Worm (Caenorhabditis elegans) whole organism, late embryonic: ENCODE results near the gene sbds-1.
A peak's percentile ranks its signal among the peaks of the same experiment; 100 is the strongest.

Experiments used
- K02D7.2 ChIP-seq: sonication (generic microtip); optimal IDR thresholded peaks from 2 replicates; lab custom pipeline; 2017; ENCODE audit warnings: mild to moderate bottlenecking, missing genetic modification characterization, missing compliant biosample characterization
- K09A11.1 ChIP-seq: sonication (generic microtip); optimal IDR thresholded peaks from 2 replicates; lab custom pipeline; 2017; ENCODE audit warnings: antibody characterized with exemption, mild to moderate bottlenecking, missing genetic modification characterization, missing compliant biosample characterization; ENCODE audit not compliant: insufficient read depth
- T23F11.4 ChIP-seq: fragments of 200-800 bp; sonication (Bioruptor generic); optimal IDR thresholded peaks from 2 replicates; lab custom pipeline; 2018; ENCODE audit warnings: mild to moderate bottlenecking, missing genetic modification characterization, missing compliant biosample characterization
- Y22D7AL.16 ChIP-seq: sonication (generic microtip); optimal IDR thresholded peaks from 2 replicates; lab custom pipeline; 2016; ENCODE audit warnings: missing genetic modification characterization, missing compliant biosample characterization
- ahr-1 ChIP-seq: sonication (generic microtip); optimal IDR thresholded peaks from 2 replicates; lab custom pipeline; 2016; ENCODE audit warnings: missing genetic modification characterization, missing compliant biosample characterization
- ama-1 ChIP-seq: fragments of 150-350 bp; optimal IDR thresholded peaks from 2 replicates; lab custom pipeline; 2014
- ceh-14 ChIP-seq: sonication (generic microtip); optimal IDR thresholded peaks from 2 replicates; lab custom pipeline; 2016; ENCODE audit warnings: missing genotype, missing genetic modification characterization, missing compliant biosample characterization
- ceh-18 ChIP-seq: sonication (generic microtip); optimal IDR thresholded peaks from 2 replicates; lab custom pipeline; 2016; ENCODE audit warnings: missing genetic modification characterization, missing compliant biosample characterization
- ceh-19 ChIP-seq: fragments of 200-800 bp; sonication (Bioruptor generic); optimal IDR thresholded peaks from 2 replicates; lab custom pipeline; 2018; ENCODE audit warnings: mild to moderate bottlenecking, missing genetic modification characterization, missing compliant biosample characterization
- ceh-2 ChIP-seq: sonication (generic microtip); optimal IDR thresholded peaks from 2 replicates; lab custom pipeline; 2016; ENCODE audit warnings: missing genotype, missing genetic modification characterization, missing compliant biosample characterization
- ceh-31 ChIP-seq: sonication (generic microtip); optimal IDR thresholded peaks from 2 replicates; lab custom pipeline; 2016; ENCODE audit warnings: missing genetic modification characterization, missing compliant biosample characterization
- ceh-34 ChIP-seq: sonication (generic microtip); optimal IDR thresholded peaks from 2 replicates; lab custom pipeline; 2016; ENCODE audit warnings: mild to moderate bottlenecking, missing genetic modification characterization, missing compliant biosample characterization
- ceh-6 ChIP-seq: fragments of 200-800 bp; sonication (Bioruptor generic); optimal IDR thresholded peaks from 2 replicates; lab custom pipeline; 2018; ENCODE audit warnings: mild to moderate bottlenecking, missing genetic modification characterization, missing compliant biosample characterization
- dve-1 ChIP-seq: sonication (generic microtip); optimal IDR thresholded peaks from 2 replicates; lab custom pipeline; 2017; ENCODE audit warnings: antibody characterized with exemption, mild to moderate bottlenecking, missing genetic modification characterization, missing compliant biosample characterization
- eyg-1 ChIP-seq: sonication (generic microtip); optimal IDR thresholded peaks from 2 replicates; lab custom pipeline; 2016; ENCODE audit warnings: missing genotype, missing genetic modification characterization, missing compliant biosample characterization
- fax-1 ChIP-seq: sonication (generic microtip); optimal IDR thresholded peaks from 2 replicates; lab custom pipeline; 2016; ENCODE audit warnings: missing genotype, missing genetic modification characterization, missing compliant biosample characterization
- fkh-10 ChIP-seq: fragments of 150-350 bp; optimal IDR thresholded peaks from 2 replicates; lab custom pipeline; 2014; ENCODE audit warnings: missing biosample characterization, missing genetic modification reagents, missing genetic modification characterization
- gmeb-2 ChIP-seq: sonication (generic microtip); optimal IDR thresholded peaks from 2 replicates; lab custom pipeline; 2016; ENCODE audit warnings: missing genetic modification characterization, inconsistent platforms, missing compliant biosample characterization
- hlh-13 ChIP-seq: fragments of 200-800 bp; sonication (Bioruptor generic); optimal IDR thresholded peaks from 2 replicates; lab custom pipeline; 2018; ENCODE audit warnings: mild to moderate bottlenecking, missing genetic modification characterization, missing compliant biosample characterization
- hlh-15 ChIP-seq: sonication (generic microtip); optimal IDR thresholded peaks from 2 replicates; lab custom pipeline; 2016; ENCODE audit warnings: missing genetic modification characterization, missing compliant biosample characterization
- hlh-6 ChIP-seq: sonication (generic microtip); optimal IDR thresholded peaks from 2 replicates; lab custom pipeline; 2016; ENCODE audit warnings: missing genotype, missing genetic modification characterization, missing compliant biosample characterization
- nfya-1 ChIP-seq: sonication (generic microtip); optimal IDR thresholded peaks from 2 replicates; lab custom pipeline; 2017; ENCODE audit warnings: missing genetic modification characterization, mild to moderate bottlenecking, missing compliant biosample characterization, antibody characterized with exemption, moderate library complexity
- nhr-11 ChIP-seq: fragments of 150-350 bp; optimal IDR thresholded peaks from 2 replicates; lab custom pipeline; 2014; ENCODE audit warnings: missing biosample characterization, missing genetic modification characterization
- odd-2 ChIP-seq: sonication (generic microtip); optimal IDR thresholded peaks from 2 replicates; lab custom pipeline; 2017; ENCODE audit warnings: antibody characterized with exemption, mild to moderate bottlenecking, missing genetic modification characterization, missing compliant biosample characterization
- pag-3 ChIP-seq: sonication (generic microtip); optimal IDR thresholded peaks from 2 replicates; lab custom pipeline; 2016; ENCODE audit warnings: missing compliant biosample characterization, missing genetic modification characterization, borderline replicate concordance
- pat-9 ChIP-seq: fragments of 200-800 bp; sonication (Bioruptor generic); optimal IDR thresholded peaks from 2 replicates; lab custom pipeline; 2018; ENCODE audit warnings: mild to moderate bottlenecking, missing genetic modification characterization, moderate library complexity, missing compliant biosample characterization
- pha-4 ChIP-seq: fragments of 150-350 bp; optimal IDR thresholded peaks from 2 replicates; lab custom pipeline; 2018; ENCODE audit warnings: missing biosample characterization, missing genetic modification reagents, missing genetic modification characterization
- pros-1 ChIP-seq: fragments of 150-350 bp; optimal IDR thresholded peaks from 2 replicates; lab custom pipeline; 2014; ENCODE audit warnings: missing biosample characterization, missing genetic modification reagents, missing genetic modification characterization
- ref-2 ChIP-seq: sonication (generic microtip); optimal IDR thresholded peaks from 2 replicates; lab custom pipeline; 2016; ENCODE audit warnings: missing genetic modification characterization, missing compliant biosample characterization
- rnt-1 ChIP-seq: sonication (generic microtip); optimal IDR thresholded peaks from 2 replicates; lab custom pipeline; 2016; ENCODE audit warnings: missing genetic modification characterization, missing compliant biosample characterization
- sdc-2 ChIP-seq: sonication (generic microtip); optimal IDR thresholded peaks from 2 replicates; lab custom pipeline; 2016; ENCODE audit warnings: missing genotype, missing genetic modification characterization, missing compliant biosample characterization
- tbx-2 ChIP-seq: sonication (generic microtip); optimal IDR thresholded peaks from 2 replicates; lab custom pipeline; 2016; ENCODE audit warnings: missing genetic modification characterization, missing compliant biosample characterization
- unc-3 ChIP-seq, 2 experiments: fragments of 200-800 bp in 1 of 2; sonication (Bioruptor generic) in 1 of 2; sonication (generic microtip) in 1 of 2; conservative IDR thresholded peaks in 1 of 2; optimal IDR thresholded peaks in 1 of 2; 2 replicates each; pipeline versions ENCODE4 v1.3.6 to Lab custom; 2016 to 2022; ENCODE audit warnings: missing compliant biosample characterization in 2 of 2, missing genetic modification characterization in 2 of 2, missing genetic modification reagents in 1 of 2
- unc-42 ChIP-seq: sonication (generic microtip); optimal IDR thresholded peaks from 2 replicates; lab custom pipeline; 2016; ENCODE audit warnings: missing genotype, missing genetic modification characterization, missing compliant biosample characterization
- unc-55 ChIP-seq: sonication (generic microtip); optimal IDR thresholded peaks from 2 replicates; lab custom pipeline; 2017; ENCODE audit warnings: missing biosample characterization, missing genetic modification reagents, missing genetic modification characterization
- zip-5 ChIP-seq: sonication (generic microtip); optimal IDR thresholded peaks from 2 replicates; lab custom pipeline; 2016; ENCODE audit warnings: missing genetic modification characterization, missing compliant biosample characterization

sbds-1 gene

ce11 chrIII:668303-668893, 30.2 kb upstream of the sbds-1 start, which contains the start of gene W02B3.3:
Gene W02B3.3, minus strand, starts transcription at chrIII:668433.
- TF ChIP-seq dve-1 (tag; lab: Kevin White, UChicago) (no peak), hlh-6 (tag; lab: Kevin White, UChicago) (peak; percentile 43), fkh-10 (GFP tag; lab: Kevin White, UChicago) (peak; percentile 21), T23F11.4 (GFP tag; lab: Kevin White, UChicago) (no peak), ahr-1 (tag; lab: Kevin White, UChicago) (no peak), ceh-14 (peak; percentile 69), pros-1 (tag; lab: Kevin White, UChicago) (peak; percentile 55), K09A11.1 (tag; lab: Kevin White, UChicago) (no peak), tbx-2 (tag; lab: Kevin White, UChicago) (peak; percentile 67), Y22D7AL.16 (no peak), ceh-18 (tag; lab: Kevin White, UChicago) (peak; percentile 84), zip-5 (tag; lab: Kevin White, UChicago) (no peak), sdc-2 (tag; lab: Kevin White, UChicago) (peak; percentile 35), ceh-6 (GFP tag; lab: Kevin White, UChicago) (peak; percentile 34), fax-1 (no peak), ceh-19 (GFP tag; lab: Kevin White, UChicago) (peak; percentile 74), nfya-1 (tag; lab: Kevin White, UChicago) (peak; percentile 23), pag-3 (tag; lab: Kevin White, UChicago) (peak; percentile 33), unc-55 (GFP tag; lab: Kevin White, UChicago) (peak; percentile 77), rnt-1 (tag; lab: Kevin White, UChicago) (peak; percentile 32), pat-9 (tag; lab: Kevin White, UChicago) (peak; percentile 6), ref-2 (peak; percentile 40), hlh-15 (no peak), ceh-34 (tag; lab: Kevin White, UChicago) (peak; percentile 16), ceh-2 (tag; lab: Kevin White, UChicago) (peak; percentile 23), odd-2 (no peak), ceh-31 (tag; lab: Kevin White, UChicago) (peak; percentile 84), unc-42 (peak; percentile 94)

- TF ChIP-seq rnt-1 (tag; lab: Kevin White, UChicago), result no peak
- TF ChIP-seq ceh-14, result peak; percentile 9
- no peak for TF ChIP-seq ahr-1 (tag; lab: Kevin White, UChicago)
- peak; percentile 92 for TF ChIP-seq unc-3 (GFP tag; conservative IDR thresholded peaks at IDR 0.05; lab: Robert Waterston, UW)
- TF ChIP-seq unc-3 (tag; optimal IDR thresholded peaks at IDR 0.05; lab: Kevin White, UChicago), result peak; percentile 98
- TF ChIP-seq Y22D7AL.16, result no peak
- no peak for TF ChIP-seq fax-1
- TF ChIP-seq ama-1 (lab: Kevin White, UChicago), result no peak
- no peak for TF ChIP-seq eyg-1 (tag; lab: Kevin White, UChicago)
- TF ChIP-seq gmeb-2 (tag; lab: Kevin White, UChicago), result no peak
- no peak for TF ChIP-seq K02D7.2
- TF ChIP-seq K09A11.1 (tag; lab: Kevin White, UChicago), result no peak
- no peak for TF ChIP-seq sdc-2 (tag; lab: Kevin White, UChicago)
- TF ChIP-seq hlh-13 (GFP tag; lab: Kevin White, UChicago), result no peak
- TF ChIP-seq nhr-11 (tag; lab: Kevin White, UChicago), result no peak
- peak; percentile 8 for TF ChIP-seq unc-42
Observed at ce11 chrIII:665173-665757, 27.0 kb upstream of the sbds-1 start, which contains the start of gene C09F5.3. Gene C09F5.3, minus strand, starts transcription at chrIII:665266.

- TF ChIP-seq nfya-1 (tag; lab: Kevin White, UChicago) (peak; percentile 6), pha-4 (tag; lab: Kevin White, UChicago) (no peak)
Observed at ce11 chrIII:658357-658756, 20.1 kb upstream of the sbds-1 start, which contains the start of gene C09F5.1. Gene C09F5.1, plus strand, starts transcription at chrIII:658709.
